Fruit fly (Drosophila melanogaster) whole organism: ENCODE measurements around the gene lbl.

Experiments
- CG8478 ChIP-seq: fragments of >200 bp; optimal IDR thresholded peaks from 2 replicates; lab custom pipeline; 2018; ENCODE audit warnings: inconsistent platforms
- Dll ChIP-seq: fragments of >200 bp; optimal IDR thresholded peaks from 2 replicates; lab custom pipeline; 2017
- EcR ChIP-seq, 2 experiments: fragments of >200 bp; optimal IDR thresholded peaks; 2 replicates each; lab custom pipeline; 2017; ENCODE audit warnings: missing biosample characterization in 2 of 2, missing genetic modification characterization in 2 of 2, missing genetic modification reagents in 2 of 2
- pan ChIP-seq: fragments of >200 bp; optimal IDR thresholded peaks from 2 replicates; lab custom pipeline; 2017
- psq ChIP-seq: fragments of >200 bp; optimal IDR thresholded peaks from 2 replicates; lab custom pipeline; 2017
- usp ChIP-seq: fragments of >200 bp; optimal IDR thresholded peaks from 2 replicates; lab custom pipeline; 2017; ENCODE audit warnings: missing biosample characterization, missing genetic modification characterization, mixed read lengths

Gene lbl

DNA sequence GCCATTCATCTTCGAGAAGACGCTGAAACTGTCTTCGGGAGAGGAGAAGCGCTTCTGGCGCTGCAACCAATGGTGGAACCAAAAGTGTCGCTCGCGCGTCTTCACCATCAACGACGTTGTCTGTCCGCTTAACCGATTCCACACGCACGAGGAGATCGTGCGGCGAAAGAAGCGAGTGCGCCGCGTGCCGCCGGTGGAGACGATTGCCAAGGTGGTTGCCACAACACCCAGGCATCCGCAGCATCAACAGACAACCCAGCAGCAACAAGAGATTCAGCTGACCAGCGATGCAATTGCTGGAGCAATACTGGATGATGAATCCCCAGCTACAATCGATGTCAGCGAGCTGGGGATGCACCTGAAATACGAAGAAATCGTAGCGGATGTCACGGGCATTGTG, 65.5 kb downstream of the lbl start:
- no peak for TF ChIP-seq EcR (GFP tag; optimal IDR thresholded peaks at IDR 0.05; lab: Kevin White, UChicago)
- TF ChIP-seq CG8478 (lab: Kevin White, UChicago), result no peak
- TF ChIP-seq pan, result no peak
- no peak for TF ChIP-seq psq (lab: Kevin White, UChicago)

DNA sequence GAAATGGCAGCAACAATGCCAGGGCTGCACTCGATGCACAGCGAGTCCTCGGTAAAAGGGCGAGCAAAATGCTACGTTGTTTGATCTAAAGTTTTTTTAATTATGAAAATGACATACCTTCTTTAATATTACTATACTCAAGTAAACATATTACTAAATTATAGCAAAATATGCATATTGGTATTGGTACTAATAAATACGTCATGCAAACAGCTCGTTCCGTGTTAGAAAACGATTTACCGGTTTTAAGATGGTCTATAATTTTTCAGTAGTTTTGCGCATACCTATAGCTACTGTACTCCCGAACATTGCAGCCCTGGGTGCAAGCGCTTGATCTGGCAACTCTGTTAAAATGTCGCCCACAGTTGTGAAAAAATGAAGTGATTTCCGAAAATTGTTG, 68.7 kb downstream of the lbl start:
- TF ChIP-seq psq (lab: Kevin White, UChicago) (no peak), usp (no peak), pan (no peak), EcR (GFP tag; optimal IDR thresholded peaks at IDR 0.05; lab: Kevin White, UChicago) (no peak), Dll (lab: Kevin White, UChicago) (no peak), CG8478 (lab: Kevin White, UChicago) (no peak)

- no peak for TF ChIP-seq usp
These were observed 73.8 kb downstream of the lbl start for dm6 chr3R:21360192-21360535.
